Worm (Caenorhabditis elegans): Measurements from ENCODE around the gene ztf-7.

DNA sequence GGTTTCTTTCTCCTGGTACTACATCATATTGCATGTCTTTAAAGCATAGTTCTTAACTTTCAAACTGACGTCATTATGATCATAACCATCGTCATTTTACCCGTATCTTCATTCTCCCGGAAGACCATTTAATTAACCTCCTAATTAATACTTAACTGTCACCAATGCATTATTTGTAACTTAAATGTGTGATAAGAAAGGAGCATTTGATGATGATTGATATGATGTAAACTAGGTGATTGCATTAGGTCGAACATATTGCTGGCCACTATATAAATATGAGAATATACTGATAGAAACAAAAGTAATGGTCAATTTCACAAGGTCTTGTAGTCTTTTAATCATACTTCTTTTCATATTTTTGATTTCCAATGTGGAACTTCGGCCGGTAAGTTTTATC lies 33.3 kb downstream of the ztf-7 start, which contains the start of gene hrg-3:
- no peak for TF ChIP-seq dmd-4 (tag; optimal IDR thresholded peaks at IDR 0.05)
- TF ChIP-seq lin-13 (GFP tag; optimal IDR thresholded peaks at IDR 0.05) = peak; percentile 9
- no peak for TF ChIP-seq nhr-12 (tag; optimal IDR thresholded peaks at IDR 0.05)
- no peak for TF ChIP-seq unc-55 (GFP tag; optimal IDR thresholded peaks at IDR 0.05)
- TF ChIP-seq zag-1 (tag; optimal IDR thresholded peaks at IDR 0.05) = no peak
- no peak for TF ChIP-seq lsy-2 (tag; optimal IDR thresholded peaks at IDR 0.05)
- TF ChIP-seq unc-39 (tag; optimal IDR thresholded peaks at IDR 0.05) = no peak
- TF ChIP-seq nhr-10 (tag; optimal IDR thresholded peaks at IDR 0.05) = no peak
- TF ChIP-seq nhr-237 (tag; optimal IDR thresholded peaks at IDR 0.05) = no peak
- TF ChIP-seq ztf-11 (tag; optimal IDR thresholded peaks at IDR 0.05) = no peak
- TF ChIP-seq ama-1 (optimal IDR thresholded peaks at IDR 0.05) = no peak
